Fruit fly (Drosophila melanogaster): ENCODE results near the gene CG14218.
A peak's percentile ranks its signal among the peaks of the same experiment; 100 is the strongest.

The CG14218 gene

dm6 chrX:19622924-19623323, 41.1 kb upstream of the CG14218 start, which contains the start of the genes Naa20A and MKP-4 (continued):
- TF ChIP-seq Hr51 (GFP tag; optimal IDR thresholded peaks at IDR 0.05) (no peak), MTF-1 (GFP tag; optimal IDR thresholded peaks at IDR 0.05; ENCODE audit: borderline replicate concordance) (no peak), Max (GFP tag; optimal IDR thresholded peaks at IDR 0.05) (no peak), zen2 (GFP tag; IDR thresholded peaks at IDR 0.05; ENCODE audit: partially characterized antibody) (peak; percentile 76), az2 (GFP tag; optimal IDR thresholded peaks at IDR 0.05) (no peak), Ets65A (GFP tag) (no peak), Bgb (GFP tag; IDR thresholded peaks at IDR 0.05; ENCODE audit: partially characterized antibody) (peak; percentile 77; the same call in 1 of the 2 replicates), otp (GFP tag; IDR thresholded peaks at IDR 0.05) (no peak), CG8944 (GFP tag; optimal IDR thresholded peaks at IDR 0.05) (no peak), seq (GFP tag; IDR thresholded peaks at IDR 0.05) (no peak), MBD-R2 (GFP tag; IDR thresholded peaks at IDR 0.05) (peak; percentile 95), Fer2 (tag; optimal IDR thresholded peaks at IDR 0.05) (no peak), ara (GFP tag; IDR thresholded peaks at IDR 0.05) (no peak), Ada2b (GFP tag; IDR thresholded peaks at IDR 0.05) (no peak), CG10565 (GFP tag; optimal IDR thresholded peaks at IDR 0.05) (no peak), Nf-YB (GFP tag; optimal IDR thresholded peaks at IDR 0.05) (no peak), CG11456 (GFP tag; IDR thresholded peaks at IDR 0.05) (no peak), CG13123 (GFP tag; optimal IDR thresholded peaks at IDR 0.05) (no peak), nmo (GFP tag; optimal IDR thresholded peaks at IDR 0.05) (peak; percentile 12), CG17186 (GFP tag; optimal IDR thresholded peaks at IDR 0.05) (peak; percentile 75), twi (tag; optimal IDR thresholded peaks at IDR 0.05) (no peak), CG6683 (GFP tag; optimal IDR thresholded peaks at IDR 0.05) (no peak), repo (GFP tag; optimal IDR thresholded peaks at IDR 0.05) (no peak), CG15073 (GFP tag; optimal IDR thresholded peaks at IDR 0.05) (no peak), dan (GFP tag; IDR thresholded peaks at IDR 0.05) (no peak), CG31365 (tag; optimal IDR thresholded peaks at IDR 0.05) (no peak), Hey (tag; optimal IDR thresholded peaks at IDR 0.05) (no peak), onecut (GFP tag; IDR thresholded peaks at IDR 0.05) (no peak), CG4617 (GFP tag; optimal IDR thresholded peaks at IDR 0.05; ENCODE audit: borderline replicate concordance) (peak; percentile 52), NfI (GFP tag; optimal IDR thresholded peaks at IDR 0.05) (no peak), CG13775 (GFP tag; optimal IDR thresholded peaks at IDR 0.05) (no peak), her (GFP tag; optimal IDR thresholded peaks at IDR 0.05) (peak; percentile 38), CG10366 (GFP tag; IDR thresholded peaks at IDR 0.05) (no peak), CG4282 (GFP tag; optimal IDR thresholded peaks at IDR 0.05) (no peak), dati (GFP tag; IDR thresholded peaks at IDR 0.05) (no peak), Gug (GFP tag; IDR thresholded peaks at IDR 0.05) (no peak), wdn (GFP tag; IDR thresholded peaks at IDR 0.05) (no peak), bbx (GFP tag; IDR thresholded peaks at IDR 0.05; ENCODE audit: partially characterized antibody) (peak; percentile 76), CG12236 (GFP tag; optimal IDR thresholded peaks at IDR 0.05) (no peak), HLH4C (GFP tag; IDR thresholded peaks at IDR 0.05; ENCODE audit: partially characterized antibody) (peak; percentile 73), CG12942 (GFP tag; optimal IDR thresholded peaks at IDR 0.05) (no peak), CG2875 (GFP tag; optimal IDR thresholded peaks at IDR 0.05) (no peak), Atf-2 (GFP tag; optimal IDR thresholded peaks at IDR 0.05) (no peak), CkIIα-i1 (GFP tag; IDR thresholded peaks at IDR 0.05) (no peak), inv (GFP tag; IDR thresholded peaks at IDR 0.05; ENCODE audit: partially characterized antibody) (peak; percentile 55; the same call in 1 of the 2 replicates), gce (GFP tag; IDR thresholded peaks at IDR 0.05) (no peak), Mrtf (GFP tag; IDR thresholded peaks at IDR 0.05) (no peak), ab (GFP tag; optimal IDR thresholded peaks at IDR 0.05) (no peak), CHES-1-like (GFP tag; optimal IDR thresholded peaks at IDR 0.05) (no peak), Side (GFP tag; optimal IDR thresholded peaks at IDR 0.05) (no peak), CG5245 (GFP tag; optimal IDR thresholded peaks at IDR 0.05) (no peak), so (GFP tag; IDR thresholded peaks at IDR 0.05) (no peak)

Data from whole organism, embryonic.